Comparison of ENCODE assay signal across 1 fruit fly cellular context in the genomic region with DNA sequence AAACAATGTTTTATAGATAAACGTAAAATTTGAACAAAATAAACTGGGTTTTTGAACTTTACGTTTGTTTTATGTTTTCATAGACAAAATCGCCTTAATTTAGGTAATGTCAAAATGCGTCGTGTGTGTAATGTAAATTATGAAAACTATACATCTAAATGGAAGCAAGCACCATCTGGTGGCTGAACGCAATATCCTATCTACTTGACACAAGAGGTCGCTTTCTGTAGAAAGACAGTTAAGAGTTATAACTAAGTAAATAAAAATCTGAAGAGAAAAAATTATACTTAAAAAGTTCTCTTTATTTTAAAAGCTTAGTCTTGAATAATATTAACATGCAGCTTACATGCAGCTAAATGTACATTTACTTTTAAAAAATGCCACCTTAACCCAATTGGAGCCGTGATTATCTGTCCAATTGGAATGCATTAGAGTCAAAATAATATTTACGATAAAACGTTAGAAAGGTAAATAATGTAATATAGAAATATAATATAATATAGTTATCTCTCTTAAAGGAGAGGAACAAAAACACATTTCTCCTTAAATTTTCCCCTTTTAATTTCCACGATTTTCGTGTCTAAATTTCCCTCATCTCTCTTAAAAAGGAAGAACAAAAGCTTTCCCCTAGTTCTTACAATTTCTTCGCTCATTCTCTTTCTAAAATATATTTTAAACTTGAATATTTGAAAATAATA.
TF ChIP-seq lines count a peak whose summit lies in the region.

No protein-coding gene starts in this region.

TF ChIP-seq in whole organism, embryonic, 481 proteins besides CTCF, POLR2A, EP300 and RAD21 (continued from another document and continues in another):
- TF ChIP-seq h (optimal IDR thresholded peaks at IDR 0.05; lab: Kevin White, UChicago), result no peak
- peak; percentile 88 for TF ChIP-seq CG1529 (GFP tag; optimal IDR thresholded peaks at IDR 0.05; lab: Kevin White, UChicago)
- TF ChIP-seq usp (GFP tag; optimal IDR thresholded peaks at IDR 0.05; lab: Kevin White, UChicago), result no peak
- TF ChIP-seq Dek (tag; optimal IDR thresholded peaks at IDR 0.05; lab: Kevin White, UChicago), result peak; percentile 83
- TF ChIP-seq corto (GFP tag; optimal IDR thresholded peaks at IDR 0.05; lab: Kevin White, UChicago), result no peak
- TF ChIP-seq mld (GFP tag; IDR thresholded peaks at IDR 0.05; lab: Robert Waterston, UW; ENCODE audit: partially characterized antibody), result no peak
- no peak for TF ChIP-seq HLH4C (GFP tag; IDR thresholded peaks at IDR 0.05; lab: Robert Waterston, UW; ENCODE audit: partially characterized antibody)
- peak; percentile 89 for TF ChIP-seq Oli (tag; optimal IDR thresholded peaks at IDR 0.05; lab: Kevin White, UChicago)
- peak; percentile 92 for TF ChIP-seq BtbVII (GFP tag; optimal IDR thresholded peaks at IDR 0.05; lab: Kevin White, UChicago)
- TF ChIP-seq CG1832 (GFP tag; optimal IDR thresholded peaks at IDR 0.05; lab: Kevin White, UChicago), result no peak
- TF ChIP-seq dimm (GFP tag; IDR thresholded peaks at IDR 0.05; lab: Robert Waterston, UW), result no peak; the same call in 1 of the 2 replicates
- TF ChIP-seq gsb-n (tag; optimal IDR thresholded peaks at IDR 0.05; lab: Kevin White, UChicago), result peak; percentile 84
- peak; percentile 81 for TF ChIP-seq CG31388 (GFP tag; optimal IDR thresholded peaks at IDR 0.05; lab: Kevin White, UChicago)
- peak; percentile 17 for TF ChIP-seq BEAF-32 (GFP tag; optimal IDR thresholded peaks at IDR 0.05; lab: Kevin White, UChicago)
- TF ChIP-seq bowl (GFP tag; IDR thresholded peaks at IDR 0.05; lab: Robert Waterston, UW), result peak; percentile 77
- no peak for TF ChIP-seq Eip74EF (GFP tag; optimal IDR thresholded peaks at IDR 0.05; lab: Kevin White, UChicago)
- no peak; the same call in 1 of the 2 replicates for TF ChIP-seq cas (GFP tag; IDR thresholded peaks at IDR 0.05; lab: Robert Waterston, UW)
- peak; percentile 88 for TF ChIP-seq Bgb (GFP tag; IDR thresholded peaks at IDR 0.05; lab: Robert Waterston, UW; ENCODE audit: partially characterized antibody)
- peak; percentile 93 for TF ChIP-seq lab (GFP tag; optimal IDR thresholded peaks at IDR 0.05; lab: Kevin White, UChicago)
- TF ChIP-seq en (GFP tag; optimal IDR thresholded peaks at IDR 0.05; lab: Kevin White, UChicago), result peak; percentile 96
- peak; percentile 83 for TF ChIP-seq B-H1 (GFP tag; IDR thresholded peaks at IDR 0.05; lab: Robert Waterston, UW)
- peak; percentile 73 for TF ChIP-seq trem (tag; optimal IDR thresholded peaks at IDR 0.05; lab: Kevin White, UChicago)
- TF ChIP-seq NC2β (GFP tag; optimal IDR thresholded peaks at IDR 0.05; lab: Kevin White, UChicago), result peak; percentile 95
- TF ChIP-seq toy (GFP tag; IDR thresholded peaks at IDR 0.05; lab: Robert Waterston, UW), result peak; percentile 79
- TF ChIP-seq dysf (GFP tag; IDR thresholded peaks at IDR 0.05; lab: Robert Waterston, UW), result peak; percentile 91
- TF ChIP-seq CkIIα-i1 (GFP tag; IDR thresholded peaks at IDR 0.05; lab: Robert Waterston, UW), result no peak; the same call in 1 of the 2 replicates
- TF ChIP-seq CG12769 (tag; optimal IDR thresholded peaks at IDR 0.05; lab: Kevin White, UChicago), result peak; percentile 73
- TF ChIP-seq NFAT (GFP tag; IDR thresholded peaks at IDR 0.05; lab: Robert Waterston, UW), result no peak; the same call in 1 of the 2 replicates
- TF ChIP-seq amos (GFP tag; IDR thresholded peaks at IDR 0.05; lab: Robert Waterston, UW; ENCODE audit: partially characterized antibody), result peak; percentile 77
- peak; percentile 61; the same call in 1 of the 2 replicates for TF ChIP-seq danr (GFP tag; IDR thresholded peaks at IDR 0.05; lab: Robert Waterston, UW)
- no peak for TF ChIP-seq Kr (GFP tag; optimal IDR thresholded peaks at IDR 0.05; lab: Kevin White, UChicago)
- no peak; the same call in 1 of the 2 replicates for TF ChIP-seq esg (GFP tag; conservative IDR thresholded peaks at IDR 0.05; lab: Robert Waterston, UW)
- peak; percentile 72 for TF ChIP-seq CG8924 (tag; optimal IDR thresholded peaks at IDR 0.05; lab: Kevin White, UChicago)
- TF ChIP-seq tna (GFP tag; IDR thresholded peaks at IDR 0.05; lab: Robert Waterston, UW; ENCODE audit: partially characterized antibody), result peak; percentile 50; the same call in 1 of the 2 replicates
- TF ChIP-seq sr (GFP tag; IDR thresholded peaks at IDR 0.05; lab: Robert Waterston, UW), result no peak
- peak; percentile 75 for TF ChIP-seq D19B (GFP tag; optimal IDR thresholded peaks at IDR 0.05; lab: Kevin White, UChicago)
- peak; percentile 92 for TF ChIP-seq PHDP (tag; optimal IDR thresholded peaks at IDR 0.05; lab: Kevin White, UChicago)
- peak; percentile 88 for TF ChIP-seq CG14050 (GFP tag; IDR thresholded peaks at IDR 0.05; lab: Robert Waterston, UW)
- TF ChIP-seq pho (GFP tag; optimal IDR thresholded peaks at IDR 0.05; lab: Kevin White, UChicago), result peak; percentile 90
- no peak for TF ChIP-seq CG6791 (GFP tag; IDR thresholded peaks at IDR 0.05; lab: Robert Waterston, UW; ENCODE audit: partially characterized antibody)
- TF ChIP-seq CG6254 (GFP tag; optimal IDR thresholded peaks at IDR 0.05; lab: Kevin White, UChicago), result peak; percentile 89
- TF ChIP-seq CG17359 (tag; optimal IDR thresholded peaks at IDR 0.05; lab: Kevin White, UChicago), result peak; percentile 94
- peak; percentile 69 for TF ChIP-seq CG10543 (GFP tag; optimal IDR thresholded peaks at IDR 0.05; lab: Kevin White, UChicago)
- TF ChIP-seq twi (tag; optimal IDR thresholded peaks at IDR 0.05; lab: Kevin White, UChicago), result peak; percentile 76
- TF ChIP-seq CG9932 (GFP tag; IDR thresholded peaks at IDR 0.05; lab: Robert Waterston, UW), result no peak; the same call in 1 of the 2 replicates
- TF ChIP-seq sqz (GFP tag; optimal IDR thresholded peaks at IDR 0.05; lab: Kevin White, UChicago), result peak; percentile 92
- no peak for TF ChIP-seq sisA (GFP tag; IDR thresholded peaks at IDR 0.05; lab: Robert Waterston, UW)
- peak; percentile 91 for TF ChIP-seq CG2712 (tag; optimal IDR thresholded peaks at IDR 0.05; lab: Kevin White, UChicago)
- peak; percentile 92 for TF ChIP-seq Ptx1 (GFP tag; IDR thresholded peaks at IDR 0.05; lab: Robert Waterston, UW)
- TF ChIP-seq chinmo (GFP tag; IDR thresholded peaks at IDR 0.05; lab: Robert Waterston, UW; ENCODE audit: partially characterized antibody), result no peak
- TF ChIP-seq Stat92E (GFP tag; optimal IDR thresholded peaks at IDR 0.05; lab: Kevin White, UChicago), result no peak
- TF ChIP-seq CG17186 (GFP tag; optimal IDR thresholded peaks at IDR 0.05; lab: Kevin White, UChicago), result peak; percentile 58
- TF ChIP-seq gcm (GFP tag; optimal IDR thresholded peaks at IDR 0.05; lab: Kevin White, UChicago), result peak; percentile 86
- TF ChIP-seq CG17802 (tag; optimal IDR thresholded peaks at IDR 0.05; lab: Kevin White, UChicago), result peak; percentile 87
- TF ChIP-seq ssp (GFP tag; IDR thresholded peaks at IDR 0.05; lab: Robert Waterston, UW), result no peak
- TF ChIP-seq CG13123 (GFP tag; optimal IDR thresholded peaks at IDR 0.05; lab: Kevin White, UChicago), result peak; percentile 77
- peak; percentile 89 for TF ChIP-seq jumu (GFP tag; optimal IDR thresholded peaks at IDR 0.05; lab: Kevin White, UChicago)
- TF ChIP-seq CrebB (tag; optimal IDR thresholded peaks at IDR 0.05; lab: Kevin White, UChicago), result peak; percentile 85
- peak; percentile 63; the same call in 1 of the 3 replicates for TF ChIP-seq CG11093 (GFP tag; IDR thresholded peaks at IDR 0.05; lab: Robert Waterston, UW)
- no peak for TF ChIP-seq cwo (GFP tag; optimal IDR thresholded peaks at IDR 0.05; lab: Kevin White, UChicago)
- no peak for TF ChIP-seq ken (GFP tag; IDR thresholded peaks at IDR 0.05; lab: Robert Waterston, UW)
- no peak for TF ChIP-seq Awh (GFP tag; IDR thresholded peaks at IDR 0.05; lab: Robert Waterston, UW)
- TF ChIP-seq ems (GFP tag; optimal IDR thresholded peaks at IDR 0.05; lab: Kevin White, UChicago), result peak; percentile 82
- TF ChIP-seq peb (GFP tag; IDR thresholded peaks at IDR 0.05; lab: Robert Waterston, UW), result no peak
- TF ChIP-seq MBD-R2 (GFP tag; IDR thresholded peaks at IDR 0.05; lab: Robert Waterston, UW), result no peak; the same call in 1 of the 2 replicates
- TF ChIP-seq CG10565 (GFP tag; optimal IDR thresholded peaks at IDR 0.05; lab: Kevin White, UChicago), result peak; percentile 87
- TF ChIP-seq CG30020 (tag; optimal IDR thresholded peaks at IDR 0.05; lab: Kevin White, UChicago), result peak; percentile 56
- peak; percentile 98 for TF ChIP-seq Xbp1 (GFP tag; optimal IDR thresholded peaks at IDR 0.05; lab: Kevin White, UChicago)
- TF ChIP-seq sens-2 (GFP tag; IDR thresholded peaks at IDR 0.05; lab: Robert Waterston, UW), result no peak
- TF ChIP-seq Dip2 (GFP tag; IDR thresholded peaks at IDR 0.05; lab: Robert Waterston, UW), result no peak; the same call in 1 of the 2 replicates
- no peak for TF ChIP-seq CG9797 (GFP tag; optimal IDR thresholded peaks at IDR 0.05; lab: Kevin White, UChicago)
- TF ChIP-seq Fer1 (GFP tag; optimal IDR thresholded peaks at IDR 0.05; lab: Kevin White, UChicago), result peak; percentile 94
- TF ChIP-seq CG3065 (GFP tag; optimal IDR thresholded peaks at IDR 0.05; lab: Kevin White, UChicago), result peak; percentile 74
- peak; percentile 84 for TF ChIP-seq CG10431 (GFP tag; optimal IDR thresholded peaks at IDR 0.05; lab: Kevin White, UChicago)
- TF ChIP-seq Dll (GFP tag; IDR thresholded peaks at IDR 0.05; lab: Robert Waterston, UW; ENCODE audit: partially characterized antibody), result no peak
- TF ChIP-seq CG1024 (GFP tag; IDR thresholded peaks at IDR 0.05; lab: Robert Waterston, UW), result peak; percentile 91; the same call in 1 of the 2 replicates
- peak; percentile 82 for TF ChIP-seq crc (GFP tag; optimal IDR thresholded peaks at IDR 0.05; lab: Kevin White, UChicago)
- TF ChIP-seq CG6272 (GFP tag; IDR thresholded peaks at IDR 0.05; lab: Robert Waterston, UW), result no peak
- TF ChIP-seq Aef1 (GFP tag; IDR thresholded peaks at IDR 0.05; lab: Robert Waterston, UW), result peak; percentile 86
- peak; percentile 87 for TF ChIP-seq fd96Cb (tag; optimal IDR thresholded peaks at IDR 0.05; lab: Kevin White, UChicago)
- no peak; the same call in 1 of the 2 replicates for TF ChIP-seq CG32772 (GFP tag; IDR thresholded peaks at IDR 0.05; lab: Robert Waterston, UW)
- no peak for TF ChIP-seq mirr (GFP tag; optimal IDR thresholded peaks at IDR 0.05; lab: Kevin White, UChicago)
- TF ChIP-seq wor (GFP tag; IDR thresholded peaks at IDR 0.05; lab: Robert Waterston, UW), result peak; percentile 76
- TF ChIP-seq inv (GFP tag; IDR thresholded peaks at IDR 0.05; lab: Robert Waterston, UW; ENCODE audit: partially characterized antibody), result no peak; the same call in 1 of the 2 replicates
- peak; percentile 95 for TF ChIP-seq CG4854 (GFP tag; optimal IDR thresholded peaks at IDR 0.05; lab: Kevin White, UChicago)
- no peak for TF ChIP-seq hb (GFP tag; IDR thresholded peaks at IDR 0.05; lab: Robert Waterston, UW; ENCODE audit: partially characterized antibody)
- TF ChIP-seq br (optimal IDR thresholded peaks at IDR 0.05; lab: Kevin White, UChicago), result no peak
- TF ChIP-seq CG31441 (GFP tag; IDR thresholded peaks at IDR 0.05; lab: Robert Waterston, UW), result no peak; the same call in 1 of the 2 replicates
- TF ChIP-seq TFAM (GFP tag; optimal IDR thresholded peaks at IDR 0.05; lab: Kevin White, UChicago), result peak; percentile 54
- no peak for TF ChIP-seq CG12071 (GFP tag; optimal IDR thresholded peaks at IDR 0.05; lab: Kevin White, UChicago)
- peak; percentile 97 for TF ChIP-seq CG32532 (GFP tag; IDR thresholded peaks at IDR 0.05; lab: Robert Waterston, UW)
- TF ChIP-seq Six4 (GFP tag; optimal IDR thresholded peaks at IDR 0.05; lab: Kevin White, UChicago), result peak; percentile 90
- TF ChIP-seq ATbp (GFP tag; optimal IDR thresholded peaks at IDR 0.05; lab: Kevin White, UChicago), result peak; percentile 90
- TF ChIP-seq CG16815 (GFP tag; optimal IDR thresholded peaks at IDR 0.05; lab: Kevin White, UChicago), result peak; percentile 87
- no peak; the same call in 1 of the 3 replicates for TF ChIP-seq CG34422 (GFP tag; IDR thresholded peaks at IDR 0.05; lab: Robert Waterston, UW)
- TF ChIP-seq CG4360 (GFP tag; IDR thresholded peaks at IDR 0.05; lab: Robert Waterston, UW), result peak; percentile 39; the same call in 1 of the 2 replicates
- TF ChIP-seq MTF-1 (GFP tag; optimal IDR thresholded peaks at IDR 0.05; lab: Kevin White, UChicago; ENCODE audit: borderline replicate concordance), result no peak
- no peak for TF ChIP-seq hkb (optimal IDR thresholded peaks at IDR 0.05; lab: Kevin White, UChicago)
- peak; percentile 85 for TF ChIP-seq hkb (GFP tag; IDR thresholded peaks at IDR 0.05; lab: Robert Waterston, UW)
- TF ChIP-seq Atf-2 (GFP tag; optimal IDR thresholded peaks at IDR 0.05; lab: Kevin White, UChicago), result peak; percentile 94
- peak; percentile 94 for TF ChIP-seq CG16863 (GFP tag; optimal IDR thresholded peaks at IDR 0.05; lab: Kevin White, UChicago)
- peak; percentile 63 for TF ChIP-seq Adf1 (GFP tag; IDR thresholded peaks at IDR 0.05; lab: Robert Waterston, UW)
- peak; percentile 72; the same call in 1 of the 2 replicates for TF ChIP-seq wdn (GFP tag; IDR thresholded peaks at IDR 0.05; lab: Robert Waterston, UW)
- peak in 1 of 2 experiments; percentile 50 for TF ChIP-seq crp (GFP tag; optimal IDR thresholded peaks at IDR 0.05; lab: Kevin White, UChicago)
- peak; percentile 27 for TF ChIP-seq lbe (GFP tag; optimal IDR thresholded peaks at IDR 0.05; lab: Kevin White, UChicago)
- TF ChIP-seq NC2α (GFP tag; optimal IDR thresholded peaks at IDR 0.05; lab: Kevin White, UChicago), result peak; percentile 83
- TF ChIP-seq CG12236 (GFP tag; optimal IDR thresholded peaks at IDR 0.05; lab: Kevin White, UChicago), result peak; percentile 84
- TF ChIP-seq CG1647 (GFP tag; optimal IDR thresholded peaks at IDR 0.05; lab: Kevin White, UChicago), result peak; percentile 90
- peak; percentile 88 for TF ChIP-seq CG13296 (GFP tag; optimal IDR thresholded peaks at IDR 0.05; lab: Kevin White, UChicago)
- peak; percentile 70 for TF ChIP-seq pfk (GFP tag; optimal IDR thresholded peaks at IDR 0.05; lab: Kevin White, UChicago)
- peak; percentile 94 for TF ChIP-seq CG9876 (GFP tag; optimal IDR thresholded peaks at IDR 0.05; lab: Kevin White, UChicago)
- TF ChIP-seq CG2678 (tag; optimal IDR thresholded peaks at IDR 0.05; lab: Kevin White, UChicago), result no peak
- TF ChIP-seq Mrtf (GFP tag; IDR thresholded peaks at IDR 0.05; lab: Robert Waterston, UW), result peak; percentile 92; the same call in 1 of the 3 replicates
- no peak; the same call in 1 of the 2 replicates for TF ChIP-seq CG11696 (GFP tag; IDR thresholded peaks at IDR 0.05; lab: Robert Waterston, UW)
- TF ChIP-seq Sin3A (optimal IDR thresholded peaks at IDR 0.05; lab: Kevin White, UChicago), result no peak
- 0 out of 2 replicates have a peak, but pooled peaks have one; percentile 30 for TF ChIP-seq CG10321 (GFP tag; IDR thresholded peaks at IDR 0.05; lab: Robert Waterston, UW)
- peak; percentile 68; the same call in 2 of the 3 replicates for TF ChIP-seq CG16813 (GFP tag; IDR thresholded peaks at IDR 0.05; lab: Robert Waterston, UW; ENCODE audit: partially characterized antibody)
- TF ChIP-seq H15 (GFP tag; IDR thresholded peaks at IDR 0.05; lab: Robert Waterston, UW), result peak; percentile 90; the same call in 2 of the 3 replicates
